Worm (Caenorhabditis elegans): Measurements from ENCODE around the gene asp-7.

DNA sequence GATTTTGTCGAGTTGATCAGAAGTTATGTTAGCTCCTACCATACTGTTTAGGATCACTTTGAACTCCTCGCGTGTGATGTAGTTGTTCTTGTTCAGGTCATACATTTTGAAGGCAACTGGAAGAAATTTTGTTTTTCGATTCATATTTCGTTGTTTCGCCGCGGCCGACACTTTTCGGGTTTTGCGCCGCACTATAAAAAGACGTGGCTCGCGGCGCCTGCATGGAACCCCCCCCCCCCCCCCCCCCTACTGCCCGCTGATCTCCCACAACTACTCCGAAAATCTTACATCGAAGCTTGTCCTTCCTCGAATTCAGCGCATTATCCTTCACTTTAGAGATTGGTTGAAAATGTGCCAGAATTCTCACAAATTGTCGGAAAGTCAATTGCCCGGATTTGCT, 10.0 kb downstream of the asp-7 start:
- TF ChIP-seq ztf-11 (tag; optimal IDR thresholded peaks at IDR 0.05) (no peak), nhr-23 (tag; optimal IDR thresholded peaks at IDR 0.05) (no peak)
